Fruit fly (Drosophila melanogaster) whole organism, adult: ENCODE data around the gene Acbp1.

Experiments used
- CG1620 ChIP-seq: fragments of 200-800 bp; sonication (Bioruptor generic); optimal IDR thresholded peaks from 2 replicates; lab custom pipeline; 2016; ENCODE audit warnings: missing biosample characterization, missing genetic modification characterization
- bab1 ChIP-seq: fragments of 200-800 bp; sonication (Bioruptor generic); optimal IDR thresholded peaks from 3 replicates; lab custom pipeline; 2019; ENCODE audit warnings: missing biosample characterization, mild to moderate bottlenecking, missing genetic modification characterization, moderate library complexity
- ovo ChIP-seq: fragments of 200-800 bp; sonication (Bioruptor generic); optimal IDR thresholded peaks from 2 replicates; lab custom pipeline; 2016; ENCODE audit warnings: missing biosample characterization, missing genetic modification characterization
- tj ChIP-seq: fragments of 200-800 bp; sonication (Bioruptor generic); optimal IDR thresholded peaks from 3 replicates; lab custom pipeline; 2017; ENCODE audit warnings: missing biosample characterization, mild to moderate bottlenecking, missing genetic modification characterization, moderate library complexity

DNA sequence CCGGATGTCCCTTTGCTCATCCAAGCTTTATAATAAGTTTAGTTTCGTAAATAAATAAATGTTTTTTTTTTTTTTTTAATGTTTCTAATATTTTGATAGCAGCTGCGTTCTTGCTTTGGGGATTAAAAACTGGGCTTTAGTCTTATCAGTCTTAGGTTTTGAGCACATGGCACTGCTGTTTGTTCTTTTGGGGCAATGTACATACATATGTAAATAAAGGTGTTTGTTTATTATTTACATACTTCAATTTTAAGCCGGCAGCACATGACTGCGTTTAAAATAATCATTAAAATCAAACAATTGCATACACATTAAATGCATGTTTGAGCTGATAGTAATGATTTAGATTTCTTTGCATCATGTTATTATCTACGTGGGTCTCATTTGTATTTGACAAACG lies 2.0 kb upstream of the Acbp1 start:
- TF ChIP-seq tj (no peak), CG1620 (GFP tag; lab: Kevin White, UChicago) (no peak), ovo (no peak), bab1 (GFP tag; lab: Kevin White, UChicago) (no peak)
